Worm (Caenorhabditis elegans): ENCODE measurements around the gene C35B1.3.
A peak's percentile ranks its signal among the peaks of the same experiment; 100 is the strongest.

C35B1.3 gene

DNA sequence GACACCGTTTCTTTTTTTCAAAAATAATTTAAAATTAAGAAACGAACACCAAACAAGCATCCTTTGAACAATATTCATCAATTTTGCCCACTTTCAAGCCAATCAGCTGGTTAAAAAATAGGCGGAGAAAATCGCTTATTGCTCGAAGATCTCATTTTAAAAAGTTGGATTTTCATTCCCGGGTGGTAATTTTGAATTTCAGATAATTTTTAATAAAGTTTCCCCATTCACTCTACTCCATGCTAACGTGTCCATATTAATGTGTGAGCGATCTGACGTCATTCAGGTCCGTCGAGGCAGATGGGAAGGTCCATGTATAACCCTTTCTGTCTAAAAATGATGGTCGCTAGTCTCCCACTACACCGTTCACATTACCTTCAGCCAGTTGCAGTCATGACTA is 12.5 kb upstream of the C35B1.3 start, which contains the start of gene fbxb-55:
fbxb-55 (plus strand) TSS at position 301 of the 400 bp plus-strand sequence.
- no peak for TF ChIP-seq W03F9.2 (tag; optimal IDR thresholded peaks at IDR 0.05)
- no peak for TF ChIP-seq him-1 (tag; optimal IDR thresholded peaks at IDR 0.05)
- no peak for TF ChIP-seq dao-5 (tag; optimal IDR thresholded peaks at IDR 0.05)

DNA sequence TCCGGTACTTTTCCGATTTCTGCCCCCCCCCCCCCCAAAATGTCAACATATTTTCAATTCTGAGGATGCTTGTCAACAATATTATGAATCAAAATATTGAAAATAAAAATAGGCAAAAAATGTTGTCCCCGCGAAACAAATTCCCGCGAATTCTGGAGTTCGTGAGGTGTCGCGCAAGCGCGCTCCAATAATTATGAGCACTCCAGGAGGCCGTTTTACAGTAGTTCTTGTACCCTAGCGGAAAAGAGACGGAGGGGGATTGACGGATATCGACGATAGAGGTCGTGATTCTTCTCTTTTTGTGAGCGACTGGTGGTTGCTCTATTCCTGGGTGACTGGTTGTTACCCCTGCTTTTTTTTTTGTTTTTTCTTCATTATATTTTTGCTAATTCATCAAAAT is 10.1 kb upstream of the C35B1.3 start:
- TF ChIP-seq dao-5 (tag; optimal IDR thresholded peaks at IDR 0.05), result no peak
- TF ChIP-seq W03F9.2 (tag; optimal IDR thresholded peaks at IDR 0.05), result no peak
- no peak for TF ChIP-seq him-1 (tag; optimal IDR thresholded peaks at IDR 0.05)

DNA sequence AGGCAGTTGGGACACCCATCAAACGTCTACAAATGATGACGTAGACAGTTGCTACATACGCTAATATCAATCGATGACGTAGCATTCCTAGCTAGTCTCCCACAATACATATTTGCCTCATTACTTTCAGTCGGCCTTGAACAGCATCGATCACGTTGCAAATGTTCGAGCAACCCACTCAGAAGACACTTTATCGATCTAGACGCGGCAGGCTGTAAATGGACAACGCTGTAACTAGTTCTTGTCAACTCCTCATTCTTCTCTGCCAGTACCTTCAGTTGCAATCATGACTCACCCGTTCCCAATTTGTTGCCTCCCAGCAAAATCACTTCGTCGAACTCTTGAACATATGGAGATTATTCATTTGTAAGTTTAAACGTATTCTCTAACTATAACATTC is 8.9 kb upstream of the C35B1.3 start, which contains the start of gene pqn-75:
pqn-75 (plus strand) TSS at position 301 of the 400 bp plus-strand sequence.
- TF ChIP-seq W03F9.2 (tag; optimal IDR thresholded peaks at IDR 0.05) (no peak), him-1 (tag; optimal IDR thresholded peaks at IDR 0.05) (no peak), dao-5 (tag; optimal IDR thresholded peaks at IDR 0.05) (no peak)

DNA sequence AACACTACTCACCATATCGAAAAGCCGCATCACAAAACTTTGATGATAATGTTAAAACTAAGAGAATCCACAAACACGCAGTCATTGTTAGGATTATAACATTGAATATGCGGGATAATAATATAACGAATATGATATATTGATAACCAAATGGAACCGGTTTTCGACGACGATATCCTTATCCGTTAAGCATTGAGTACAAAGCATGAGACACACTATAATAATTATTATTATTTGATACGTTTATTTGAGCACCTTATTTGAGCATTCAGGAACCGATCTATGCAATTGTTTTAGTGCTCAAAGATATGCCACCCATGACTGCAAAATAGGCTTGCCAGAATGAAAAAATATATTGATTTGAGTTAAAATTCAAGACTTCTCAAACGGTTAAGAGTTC is 6.3 kb upstream of the C35B1.3 start, which contains the start of gene W03D2.9:
W03D2.9 (minus strand) TSS at position 101 of the 400 bp plus-strand sequence.
- TF ChIP-seq dao-5 (tag; optimal IDR thresholded peaks at IDR 0.05) (no peak), him-1 (tag; optimal IDR thresholded peaks at IDR 0.05) (no peak), W03F9.2 (tag; optimal IDR thresholded peaks at IDR 0.05) (no peak)

DNA sequence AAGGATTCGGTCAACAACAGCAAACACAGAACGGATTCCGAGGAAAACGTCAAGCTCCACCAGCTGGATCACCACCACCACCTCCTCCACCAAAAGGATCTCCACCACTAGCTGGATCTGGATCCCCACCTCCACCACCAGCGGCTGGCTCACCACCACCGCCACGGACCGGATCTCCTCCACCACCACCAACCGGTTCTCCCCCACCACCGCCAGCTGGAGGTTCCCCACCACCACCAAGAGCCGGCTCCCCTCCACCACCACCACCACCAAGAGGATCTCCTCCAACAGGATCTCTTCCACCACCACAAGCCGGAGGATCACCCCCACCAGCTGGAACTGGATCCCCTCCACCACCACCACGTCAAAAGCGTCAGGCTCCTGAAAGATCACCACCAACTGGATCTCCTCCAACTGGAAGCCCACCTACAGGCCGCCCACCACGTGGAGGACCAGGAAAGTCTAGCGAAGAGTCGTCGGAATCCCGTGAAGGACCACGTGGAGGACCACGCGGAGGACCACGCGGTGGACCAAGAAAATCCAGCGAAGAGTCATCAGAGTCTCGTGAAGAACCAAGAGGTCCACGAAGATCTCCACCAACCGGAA is 4.2 kb upstream of the C35B1.3 start:
- TF ChIP-seq W03F9.2 (tag; optimal IDR thresholded peaks at IDR 0.05) (no peak), him-1 (tag; optimal IDR thresholded peaks at IDR 0.05) (no peak), dao-5 (tag; optimal IDR thresholded peaks at IDR 0.05) (no peak)

DNA sequence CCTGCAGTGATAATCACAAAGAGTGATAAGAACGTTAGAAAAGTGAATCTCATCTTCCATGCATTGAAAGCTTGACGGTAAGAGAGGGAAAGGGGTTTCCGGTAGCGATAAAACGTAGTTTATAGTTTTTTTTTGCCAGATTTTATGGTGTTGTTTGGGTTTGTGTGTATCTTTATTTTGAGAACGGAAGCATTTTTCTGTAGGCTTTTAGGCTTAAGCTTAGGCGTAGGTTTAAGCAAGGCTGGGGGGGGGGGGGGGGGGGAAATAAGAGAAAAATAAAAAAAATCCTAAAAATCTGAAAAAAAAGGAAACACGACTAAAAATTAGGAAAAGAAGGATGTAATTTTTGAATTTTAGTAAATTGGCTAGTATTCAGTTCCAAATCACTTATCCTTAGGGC is 2.0 kb upstream of the C35B1.3 start, which contains the start of gene C35B1.8:
C35B1.8 (minus strand) TSS at position 101 of the 400 bp plus-strand sequence.
- no peak for TF ChIP-seq W03F9.2 (tag; optimal IDR thresholded peaks at IDR 0.05)
- no peak for TF ChIP-seq dao-5 (tag; optimal IDR thresholded peaks at IDR 0.05)
- no peak for TF ChIP-seq him-1 (tag; optimal IDR thresholded peaks at IDR 0.05)

DNA sequence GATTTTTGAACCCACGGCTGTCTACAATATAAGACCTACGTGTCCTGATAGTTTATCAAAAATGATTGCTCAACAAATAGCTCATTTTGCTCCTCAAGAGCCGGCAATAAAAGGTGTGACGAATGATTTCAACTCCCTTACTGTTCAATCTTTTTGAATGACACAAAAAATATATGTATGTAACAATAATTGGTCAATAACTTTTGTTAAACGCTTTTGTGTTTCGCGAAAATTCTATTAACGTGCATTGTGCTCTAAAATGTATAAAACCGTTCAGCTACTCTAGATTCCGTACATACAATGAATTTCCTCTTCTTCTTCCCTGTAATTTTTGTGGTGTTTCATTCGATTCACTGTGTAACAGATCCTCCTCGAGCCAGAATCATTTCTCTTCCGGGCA is 1.4 kb upstream of the C35B1.3 start, which contains the start of gene C35B1.4:
C35B1.4 (plus strand) TSS at position 301 of the 400 bp plus-strand sequence.
- TF ChIP-seq dao-5 (tag; optimal IDR thresholded peaks at IDR 0.05) (no peak), him-1 (tag; optimal IDR thresholded peaks at IDR 0.05) (no peak), W03F9.2 (tag; optimal IDR thresholded peaks at IDR 0.05) (no peak)

DNA sequence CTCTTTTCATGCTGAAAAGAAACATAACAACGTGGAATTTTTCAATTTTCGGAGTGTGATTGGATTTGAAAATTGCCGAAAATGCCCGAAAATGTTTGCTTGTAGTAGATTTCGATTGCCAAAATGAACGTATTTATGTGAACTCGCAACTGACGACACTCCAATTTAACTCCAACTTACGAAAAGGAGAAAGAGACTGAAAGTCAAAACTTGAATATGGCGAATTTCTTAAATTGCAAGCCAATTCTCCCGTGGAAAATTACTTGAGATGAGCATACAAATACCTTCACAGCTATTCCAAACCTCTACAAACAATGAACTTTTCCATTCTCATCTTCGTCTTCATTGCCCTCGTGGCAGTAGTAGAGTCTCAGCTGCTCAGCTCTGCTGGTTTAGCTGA is 1.6 kb downstream of the C35B1.3 start:
- TF ChIP-seq him-1 (tag; optimal IDR thresholded peaks at IDR 0.05) (no peak), dao-5 (tag; optimal IDR thresholded peaks at IDR 0.05) (no peak), W03F9.2 (tag; optimal IDR thresholded peaks at IDR 0.05) (no peak)

DNA sequence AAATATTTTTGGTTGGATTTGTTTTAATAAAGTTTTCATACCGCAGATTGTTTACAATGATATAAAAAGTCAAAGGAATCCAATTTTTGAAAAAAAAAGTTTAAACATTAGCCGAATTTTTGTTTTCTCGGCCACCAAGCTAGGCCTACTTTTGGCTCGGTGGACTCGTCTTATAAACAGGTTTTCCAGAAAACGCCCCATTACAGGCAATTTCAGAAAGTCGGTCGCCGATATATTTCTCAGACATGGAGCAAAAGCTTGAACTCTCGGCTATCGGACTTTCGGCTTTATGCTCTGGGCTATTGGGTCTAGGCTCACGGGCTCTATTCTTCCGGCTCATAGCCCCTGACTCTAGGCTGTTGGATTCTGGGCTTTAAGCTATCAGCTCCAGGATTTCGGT is 2.1 kb downstream of the C35B1.3 start:
- TF ChIP-seq W03F9.2 (tag; optimal IDR thresholded peaks at IDR 0.05) (no peak), dao-5 (tag; optimal IDR thresholded peaks at IDR 0.05) (no peak), him-1 (tag; optimal IDR thresholded peaks at IDR 0.05) (no peak)

DNA sequence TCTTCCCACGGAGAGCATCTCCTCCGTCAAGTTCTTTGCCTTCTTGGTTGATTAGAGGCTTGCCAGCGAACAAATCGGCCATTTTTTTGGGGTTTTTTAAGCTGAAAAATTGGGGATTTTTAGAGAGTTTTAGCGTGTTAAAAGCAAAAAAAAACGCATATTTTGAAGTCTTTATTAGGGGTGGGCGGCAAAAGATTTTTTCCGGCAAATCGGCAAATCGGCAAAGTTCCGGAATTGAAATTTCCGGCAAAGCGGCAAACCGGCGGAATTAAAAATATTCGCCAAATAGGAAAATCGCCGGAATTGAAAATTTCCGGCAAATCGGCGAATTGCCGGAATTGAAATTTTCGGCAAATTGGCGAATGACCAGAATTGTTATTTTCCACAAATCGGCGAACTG is 3.2 kb downstream of the C35B1.3 start, which contains the start of gene C35B1.5:
C35B1.5 (minus strand) TSS at position 101 of the 400 bp plus-strand sequence.
- no peak for TF ChIP-seq him-1 (tag; optimal IDR thresholded peaks at IDR 0.05)
- no peak for TF ChIP-seq dao-5 (tag; optimal IDR thresholded peaks at IDR 0.05)
- no peak for TF ChIP-seq W03F9.2 (tag; optimal IDR thresholded peaks at IDR 0.05)

DNA sequence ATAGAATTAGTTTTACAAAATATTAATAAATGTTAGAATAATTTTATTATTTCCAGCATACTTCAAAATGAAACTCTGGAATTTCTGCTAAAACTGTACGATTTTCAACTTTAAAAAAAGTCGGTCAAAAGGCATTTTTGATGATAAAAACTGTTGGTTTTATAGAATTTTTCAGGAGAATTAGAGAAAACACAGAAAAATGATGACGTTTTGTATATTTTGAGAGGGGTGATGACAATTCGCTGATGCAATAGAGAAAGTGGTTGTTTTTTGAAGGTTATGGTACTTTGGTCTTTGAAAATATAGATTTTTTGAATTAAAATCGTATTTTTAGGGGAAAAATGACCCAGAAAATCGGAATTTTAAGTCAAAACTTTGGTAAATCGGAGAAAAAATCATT is 4.1 kb downstream of the C35B1.3 start:
- TF ChIP-seq him-1 (tag; optimal IDR thresholded peaks at IDR 0.05), result no peak
- no peak for TF ChIP-seq dao-5 (tag; optimal IDR thresholded peaks at IDR 0.05)
- TF ChIP-seq W03F9.2 (tag; optimal IDR thresholded peaks at IDR 0.05), result peak; percentile 2

DNA sequence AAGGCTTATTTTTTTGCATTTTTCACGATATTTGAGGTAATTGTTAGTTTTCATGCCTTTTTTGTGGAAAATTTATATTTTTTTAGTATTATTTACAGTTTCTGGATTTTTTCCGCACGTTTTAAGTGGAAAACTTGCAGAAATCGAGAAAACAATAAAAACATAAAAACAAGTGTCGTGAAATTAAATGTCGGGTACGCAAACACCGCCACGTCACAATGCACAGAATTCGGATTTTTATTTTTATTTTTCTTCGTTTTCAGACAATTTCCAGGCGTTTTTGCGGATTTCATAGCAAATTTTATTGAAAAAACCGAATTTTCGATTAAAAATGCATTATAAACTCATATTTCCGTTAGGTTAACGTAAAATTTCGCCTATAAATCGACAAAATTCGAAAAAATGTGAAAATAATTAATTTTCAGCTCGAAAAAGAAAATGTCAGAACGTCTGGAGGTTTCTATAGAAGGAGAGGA is 4.9 kb downstream of the C35B1.3 start, which contains the start of gene C35B1.2:
C35B1.2 (plus strand) TSS at position 426 of the 476 bp plus-strand sequence.
- TF ChIP-seq dao-5 (tag; optimal IDR thresholded peaks at IDR 0.05), result no peak
- TF ChIP-seq W03F9.2 (tag; optimal IDR thresholded peaks at IDR 0.05), result peak; percentile 23
- TF ChIP-seq him-1 (tag; optimal IDR thresholded peaks at IDR 0.05), result no peak

DNA sequence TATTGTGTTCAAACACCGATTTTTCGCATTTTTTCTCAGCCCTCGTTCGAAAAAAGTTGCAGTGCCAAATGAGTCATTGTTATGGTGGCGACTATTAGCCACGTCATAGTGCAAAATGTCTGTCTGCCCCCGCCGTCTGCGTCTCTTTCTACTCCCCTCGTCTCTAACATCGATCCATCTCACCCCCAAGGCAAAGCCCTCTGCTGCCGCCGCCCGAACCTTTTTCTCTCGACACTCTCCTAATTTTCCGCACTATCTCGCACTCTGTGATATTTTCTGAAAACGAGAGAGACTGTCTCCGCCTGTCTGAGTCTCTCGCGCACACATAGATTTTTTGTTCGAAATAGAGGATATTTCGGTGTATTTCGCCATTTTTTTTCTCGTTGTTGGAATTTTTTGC is 12.1 kb downstream of the C35B1.3 start:
- TF ChIP-seq W03F9.2 (tag; optimal IDR thresholded peaks at IDR 0.05) (no peak), him-1 (tag; optimal IDR thresholded peaks at IDR 0.05) (peak; percentile 11)

DNA sequence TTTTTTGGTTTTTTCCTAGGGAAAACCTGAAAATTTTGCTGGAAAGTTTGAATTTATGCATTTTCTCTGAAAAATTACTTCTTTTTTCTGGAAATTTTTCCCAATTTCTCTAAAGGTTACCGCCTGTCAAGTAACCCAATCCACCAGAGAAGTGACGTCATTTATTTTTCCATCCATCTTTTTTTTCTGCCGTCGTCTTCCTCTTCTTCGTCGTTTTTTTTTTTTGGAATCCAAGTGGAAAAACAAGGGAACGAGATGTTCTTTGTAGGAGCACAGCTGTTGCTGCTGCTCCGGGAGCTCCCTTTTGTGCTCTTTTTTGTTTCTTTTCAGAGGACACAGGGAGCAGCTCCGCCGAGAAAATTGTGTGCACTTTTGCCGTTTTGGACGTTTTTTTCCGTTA is 13.4 kb downstream of the C35B1.3 start:
- TF ChIP-seq W03F9.2 (tag; optimal IDR thresholded peaks at IDR 0.05) (no peak), him-1 (tag; optimal IDR thresholded peaks at IDR 0.05) (no peak), dao-5 (tag; optimal IDR thresholded peaks at IDR 0.05) (no peak)

Measured in whole organism, L4/young adult.